Fruit fly (Drosophila melanogaster): Measurements from ENCODE around the gene Ca-beta.

DNA sequence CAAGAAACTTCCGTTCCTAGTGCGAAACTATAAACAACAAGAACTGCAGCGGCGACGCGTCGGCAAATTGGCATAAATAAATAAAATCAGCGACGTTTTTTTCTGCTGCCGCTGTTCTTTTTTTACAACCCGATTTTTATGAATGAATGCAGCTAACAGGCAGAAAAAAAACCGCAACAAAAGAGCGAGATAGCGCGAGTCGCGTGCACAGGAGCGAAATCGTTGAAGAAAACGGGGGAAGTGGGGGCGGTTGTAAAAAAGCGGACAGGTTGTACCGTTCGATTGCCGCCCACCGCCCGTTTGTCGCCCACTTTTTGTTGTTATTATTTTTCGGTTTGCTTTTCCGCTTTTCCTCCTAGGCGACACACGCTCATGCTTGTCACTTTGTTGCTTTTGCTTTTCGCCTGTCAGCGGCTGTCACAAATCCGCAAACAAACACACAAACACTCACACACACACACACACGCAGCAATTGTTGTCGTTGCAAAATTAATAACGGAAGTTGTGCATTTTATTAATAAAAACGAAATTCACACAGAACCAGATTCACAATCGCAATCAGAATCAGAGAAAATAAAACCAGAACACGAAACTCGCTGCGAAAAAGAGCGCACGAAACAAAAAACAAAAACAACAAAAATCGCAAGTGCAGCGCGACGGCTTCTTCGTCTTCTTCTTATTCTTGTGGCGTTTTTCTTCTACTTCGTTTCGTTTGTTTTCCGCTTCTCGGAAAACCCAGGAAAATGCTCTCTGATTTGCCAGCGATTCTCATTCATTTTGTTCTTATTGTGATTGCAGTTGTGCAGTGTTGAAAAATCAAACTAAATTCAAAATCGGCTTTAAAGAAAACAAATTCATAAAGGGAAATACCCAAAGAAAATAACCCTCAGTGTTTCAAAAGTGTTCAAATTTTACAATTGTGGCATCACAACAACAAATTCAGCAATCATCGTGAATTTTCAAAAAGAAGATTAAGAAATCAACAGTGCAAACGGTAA lies 7.9 kb upstream of the Ca-beta start:
- TF ChIP-seq Sin3A (optimal IDR thresholded peaks at IDR 0.05) = no peak
- no peak for TF ChIP-seq psq (optimal IDR thresholded peaks at IDR 0.05)
- TF ChIP-seq insv (optimal IDR thresholded peaks at IDR 0.05) = no peak
- no peak for TF ChIP-seq ttk (optimal IDR thresholded peaks at IDR 0.05)
- no peak for TF ChIP-seq h (optimal IDR thresholded peaks at IDR 0.05)
- TF ChIP-seq Myc (optimal IDR thresholded peaks at IDR 0.05) = no peak
